Worm (Caenorhabditis elegans) whole organism, young adult: ENCODE measurements around the gene ZC518.8.

Experiments
- D2030.7 ChIP-seq: fragments of 200-800 bp; sonication (Bioruptor generic); IDR thresholded peaks from 2 replicates; pipeline ENCODE4 v1.3.6; 2022; ENCODE audit warnings: missing genetic modification reagents, missing genetic modification characterization, missing compliant biosample characterization
- F23B12.7 ChIP-seq: sonication (generic microtip); optimal IDR thresholded peaks from 2 replicates; lab custom pipeline; 2017; ENCODE audit warnings: missing genetic modification characterization, mild to moderate bottlenecking, missing compliant biosample characterization, antibody characterized with exemption, moderate library complexity; ENCODE audit not compliant: insufficient read depth
- F33H1.4 ChIP-seq: fragments of 200-800 bp; sonication (Bioruptor generic); IDR thresholded peaks from 2 replicates; pipeline ENCODE4 v1.3.6; 2022; ENCODE audit warnings: missing genetic modification reagents, missing genetic modification characterization, missing compliant biosample characterization
- F37B4.10 ChIP-seq: fragments of 200-800 bp; sonication (Bioruptor generic); IDR thresholded peaks from 2 replicates; pipeline ENCODE4 v1.3.6; 2022; ENCODE audit warnings: missing genetic modification characterization, missing compliant biosample characterization
- K12H6.12 ChIP-seq: fragments of 200-800 bp; sonication (Bioruptor generic); optimal IDR thresholded peaks from 2 replicates; lab custom pipeline; 2018; ENCODE audit warnings: mild to moderate bottlenecking, missing genetic modification characterization, missing compliant biosample characterization
- Y53G8AR.9 ChIP-seq: fragments of 200-800 bp; sonication (Bioruptor generic); conservative IDR thresholded peaks from 2 replicates; pipeline ENCODE4 v1.3.6; 2022; ENCODE audit warnings: missing genetic modification reagents, missing genetic modification characterization, missing compliant biosample characterization
- Y79H2A.3 ChIP-seq: fragments of 200-800 bp; sonication (Bioruptor generic); conservative IDR thresholded peaks from 2 replicates; pipeline ENCODE4 v1.3.6; 2022; ENCODE audit warnings: missing genetic modification reagents, missing genetic modification characterization, missing compliant biosample characterization
- Y95B8A.8 ChIP-seq: fragments of 200-800 bp; sonication (Bioruptor generic); IDR thresholded peaks from 2 replicates; pipeline ENCODE4 v1.3.6; 2022; ENCODE audit warnings: missing genetic modification reagents, missing genetic modification characterization, missing compliant biosample characterization
- ama-1 ChIP-seq, 3 experiments: fragments of 150-350 bp in 1 of 3; sonication (generic microtip) in 2 of 3; optimal IDR thresholded peaks; 2 replicates each; lab custom pipeline; 2014 to 2018; ENCODE audit warnings: missing biosample characterization in 2 of 3, missing genetic modification characterization in 2 of 3, missing genetic modification reagents in 2 of 3
- atf-7 ChIP-seq: sonication (generic microtip); optimal IDR thresholded peaks from 2 replicates; lab custom pipeline; 2017; ENCODE audit warnings: mild to moderate bottlenecking, missing genetic modification characterization, missing compliant biosample characterization
- attf-6 ChIP-seq: fragments of 200-800 bp; sonication (Bioruptor generic); IDR thresholded peaks from 2 replicates; pipeline ENCODE4 v1.3.6; 2022; ENCODE audit warnings: missing genetic modification reagents, missing genetic modification characterization, missing compliant biosample characterization
- bed-1 ChIP-seq: fragments of 200-800 bp; sonication (Bioruptor generic); IDR thresholded peaks from 2 replicates; pipeline ENCODE4 v1.3.6; 2022; ENCODE audit warnings: missing genetic modification reagents, missing genetic modification characterization, missing compliant biosample characterization
- ceh-27 ChIP-seq: fragments of 200-800 bp; sonication (Bioruptor generic); optimal IDR thresholded peaks from 2 replicates; lab custom pipeline; 2018; ENCODE audit warnings: mild to moderate bottlenecking, missing genetic modification characterization, moderate library complexity, missing compliant biosample characterization
- dox-1 ChIP-seq: fragments of 200-800 bp; sonication (Bioruptor generic); IDR thresholded peaks from 2 replicates; pipeline ENCODE4 v1.3.6; 2022; ENCODE audit warnings: missing genetic modification reagents, missing genetic modification characterization, missing compliant biosample characterization
- ekl-4 ChIP-seq: fragments of 200-800 bp; sonication (Bioruptor generic); IDR thresholded peaks from 2 replicates; pipeline ENCODE4 v1.3.6; 2022; ENCODE audit warnings: missing genetic modification reagents, missing genetic modification characterization, missing compliant biosample characterization
- ets-4 ChIP-seq: fragments of 200-800 bp; sonication (Bioruptor generic); optimal IDR thresholded peaks from 2 replicates; lab custom pipeline; 2018; ENCODE audit warnings: mild to moderate bottlenecking, missing genetic modification characterization, missing compliant biosample characterization
- hlh-26 ChIP-seq: fragments of 200-800 bp; sonication (Bioruptor generic); conservative IDR thresholded peaks from 2 replicates; pipeline ENCODE4 v1.3.6; 2022; ENCODE audit warnings: missing genetic modification reagents, missing genetic modification characterization, missing compliant biosample characterization
- hrde-1 ChIP-seq: sonication (generic microtip); optimal IDR thresholded peaks from 2 replicates; lab custom pipeline; 2016; ENCODE audit warnings: missing genetic modification characterization, mild to moderate bottlenecking, missing compliant biosample characterization, moderate library complexity, missing genotype, missing genetic modification reagents, borderline replicate concordance
- hsf-1 ChIP-seq: fragments of 200-800 bp; sonication (Bioruptor generic); IDR thresholded peaks from 2 replicates; pipeline ENCODE4 v1.3.6; 2022; ENCODE audit warnings: missing genetic modification reagents, missing genetic modification characterization, missing compliant biosample characterization
- lin-26 ChIP-seq: fragments of 200-800 bp; sonication (Bioruptor generic); IDR thresholded peaks from 2 replicates; pipeline ENCODE4 v1.3.6; 2022; ENCODE audit warnings: missing genetic modification reagents, missing genetic modification characterization, missing compliant biosample characterization
- lin-35 ChIP-seq, 3 experiments: fragments of 150-350 bp in 2 of 3; sonication (generic microtip) in 1 of 3; optimal IDR thresholded peaks; 2 replicates each; lab custom pipeline; 2014 to 2018; ENCODE audit warnings: missing biosample characterization in 3 of 3, missing genetic modification characterization in 3 of 3, missing genetic modification reagents in 3 of 3
- lin-40 ChIP-seq: sonication (generic microtip); optimal IDR thresholded peaks from 2 replicates; lab custom pipeline; 2016; ENCODE audit warnings: missing genetic modification characterization, mild to moderate bottlenecking, missing compliant biosample characterization, missing genotype, missing genetic modification reagents
- lin-54 ChIP-seq: fragments of 200-800 bp; sonication (Bioruptor generic); optimal IDR thresholded peaks from 2 replicates; lab custom pipeline; 2018; ENCODE audit warnings: mild to moderate bottlenecking, missing genetic modification characterization, missing compliant biosample characterization
- madf-6 ChIP-seq: fragments of 200-800 bp; sonication (Bioruptor generic); IDR thresholded peaks from 2 replicates; pipeline ENCODE4 v1.3.6; 2022; ENCODE audit warnings: missing genetic modification reagents, missing genetic modification characterization, missing compliant biosample characterization
- madf-8 ChIP-seq: fragments of 200-800 bp; sonication (Bioruptor generic); conservative IDR thresholded peaks from 2 replicates; pipeline ENCODE4 v1.3.6; 2022; ENCODE audit warnings: missing genetic modification reagents, missing genetic modification characterization, missing compliant biosample characterization
- mxl-1 ChIP-seq: sonication (generic microtip); optimal IDR thresholded peaks from 2 replicates; lab custom pipeline; 2016; ENCODE audit warnings: missing genetic modification characterization, missing compliant biosample characterization
- nfya-2 ChIP-seq: fragments of 200-800 bp; sonication (Bioruptor generic); IDR thresholded peaks from 2 replicates; pipeline ENCODE4 v1.3.6; 2022; ENCODE audit warnings: missing genetic modification reagents, missing genetic modification characterization, missing compliant biosample characterization
- nfyb-1 ChIP-seq: fragments of 200-800 bp; sonication (Bioruptor generic); IDR thresholded peaks from 2 replicates; pipeline ENCODE4 v1.3.6; 2022; ENCODE audit warnings: missing genetic modification reagents, missing genetic modification characterization, missing compliant biosample characterization
- nhr-27 ChIP-seq: fragments of 200-800 bp; sonication (Bioruptor generic); optimal IDR thresholded peaks from 2 replicates; lab custom pipeline; 2018; ENCODE audit warnings: mild to moderate bottlenecking, missing genetic modification characterization, moderate library complexity, missing compliant biosample characterization
- nhr-80 ChIP-seq: sonication (generic microtip); optimal IDR thresholded peaks from 2 replicates; lab custom pipeline; 2016; ENCODE audit warnings: missing genetic modification characterization, missing compliant biosample characterization
- pha-4 ChIP-seq: fragments of 150-350 bp; sonication (generic microtip); optimal IDR thresholded peaks from 2 replicates; lab custom pipeline; 2014; ENCODE audit warnings: missing biosample characterization, missing genetic modification reagents, missing genetic modification characterization
- rcor-1 ChIP-seq: fragments of 200-800 bp; sonication (Bioruptor generic); IDR thresholded peaks from 2 replicates; pipeline ENCODE4 v1.3.6; 2022; ENCODE audit warnings: missing genetic modification reagents, missing genetic modification characterization, missing compliant biosample characterization
- rec-8 ChIP-seq, 2 experiments: sonication (generic microtip); optimal IDR thresholded peaks; 2 replicates each; lab custom pipeline; 2016; ENCODE audit warnings: mild to moderate bottlenecking in 2 of 2, missing genetic modification characterization in 2 of 2, missing genetic modification reagents in 2 of 2, missing genotype in 2 of 2, missing biosample characterization in 1 of 2, missing compliant biosample characterization in 1 of 2, moderate library complexity in 1 of 2
- repo-1 ChIP-seq: sonication (generic microtip); optimal IDR thresholded peaks from 2 replicates; lab custom pipeline; 2017; ENCODE audit warnings: mild to moderate bottlenecking, missing genetic modification characterization, missing compliant biosample characterization
- rpc-1 ChIP-seq, 2 experiments: fragments of 150-350 bp in 1 of 2; sonication (generic microtip) in 1 of 2; optimal IDR thresholded peaks; 2 replicates each; lab custom pipeline; 2014 to 2018; ENCODE audit warnings: missing biosample characterization in 1 of 2, missing genetic modification characterization in 1 of 2, missing genetic modification reagents in 1 of 2, missing genotype in 1 of 2
- sea-2 ChIP-seq: fragments of 200-800 bp; sonication (Bioruptor generic); IDR thresholded peaks from 2 replicates; pipeline ENCODE4 v1.3.6; 2022; ENCODE audit warnings: missing genetic modification characterization, missing compliant biosample characterization
- snpc-1.3 ChIP-seq: sonication (generic microtip); optimal IDR thresholded peaks from 2 replicates; lab custom pipeline; 2017; ENCODE audit warnings: missing genetic modification characterization, mild to moderate bottlenecking, missing compliant biosample characterization, antibody characterized with exemption, moderate library complexity, missing genotype, missing genetic modification reagents; ENCODE audit not compliant: insufficient read depth
- snpc-4 ChIP-seq, 5 experiments: fragments of 150-350 bp in 1 of 5; sonication (generic microtip) in 4 of 5; optimal IDR thresholded peaks; 2 replicates each; lab custom pipeline; 2014 to 2018; ENCODE audit warnings: missing genetic modification characterization in 5 of 5, missing biosample characterization in 3 of 5, antibody characterized with exemption in 2 of 5, mild to moderate bottlenecking in 2 of 5, missing compliant biosample characterization in 2 of 5, missing genotype in 2 of 5, moderate library complexity in 2 of 5, missing genetic modification reagents in 1 of 5
- zfh-2 ChIP-seq: fragments of 200-800 bp; sonication (Bioruptor generic); conservative IDR thresholded peaks from 2 replicates; pipeline ENCODE4 v1.3.6; 2022; ENCODE audit warnings: missing genetic modification reagents, missing genetic modification characterization, missing compliant biosample characterization

The ZC518.8 gene

ce11 chrIV:12389951-12390350 is 28.2 kb upstream of the ZC518.8 start, which contains the start of gene spe-45 (continued):
- no peak for TF ChIP-seq snpc-4 (GFP tag; optimal IDR thresholded peaks at IDR 0.05; lab: Kevin White, UChicago)
- TF ChIP-seq snpc-4 (tag; optimal IDR thresholded peaks at IDR 0.05; lab: Kevin White, UChicago): peak in 2 of 4 experiments; percentile 15 to 47
- no peak for TF ChIP-seq rec-8 (tag; optimal IDR thresholded peaks at IDR 0.05; lab: Kevin White, UChicago)
- no peak for TF ChIP-seq mxl-1
- no peak for TF ChIP-seq hlh-26 (GFP tag; lab: Robert Waterston, UW)
- TF ChIP-seq madf-6 (GFP tag; lab: Robert Waterston, UW): peak; percentile 73
- TF ChIP-seq hsf-1 (GFP tag; lab: Robert Waterston, UW): peak; percentile 58; the same call in 1 of the 2 replicates
- no peak; the same call in 1 of the 2 replicates for TF ChIP-seq dox-1 (GFP tag; lab: Robert Waterston, UW)
- TF ChIP-seq repo-1 (tag; lab: Kevin White, UChicago): no peak
- TF ChIP-seq ets-4 (GFP tag; lab: Kevin White, UChicago): no peak
- peak; percentile 78 for TF ChIP-seq lin-26 (GFP tag; lab: Robert Waterston, UW)
- TF ChIP-seq bed-1: no peak
- no peak for TF ChIP-seq F23B12.7 (tag; lab: Kevin White, UChicago)
- peak; percentile 32; the same call in 1 of the 2 replicates for TF ChIP-seq rcor-1 (GFP tag; lab: Robert Waterston, UW)
- peak; percentile 73 for TF ChIP-seq lin-54 (GFP tag; lab: Kevin White, UChicago)
- TF ChIP-seq lin-35 (GFP tag; optimal IDR thresholded peaks at IDR 0.05; lab: Kevin White, UChicago): peak in 1 of 3 experiments; percentile 38
- TF ChIP-seq zfh-2 (GFP tag; lab: Robert Waterston, UW): no peak
- peak; percentile 78 for TF ChIP-seq ekl-4 (GFP tag; lab: Robert Waterston, UW)
- no peak for TF ChIP-seq Y79H2A.3 (GFP tag; lab: Robert Waterston, UW)
- TF ChIP-seq attf-6 (GFP tag; lab: Robert Waterston, UW): peak; percentile 74; the same call in 1 of the 2 replicates
- TF ChIP-seq madf-8 (GFP tag; lab: Robert Waterston, UW): no peak
- TF ChIP-seq F33H1.4 (GFP tag; lab: Robert Waterston, UW): peak; percentile 43
- TF ChIP-seq D2030.7 (GFP tag; lab: Robert Waterston, UW): no peak
- TF ChIP-seq Y95B8A.8 (GFP tag; lab: Robert Waterston, UW): 0 out of 2 replicates have a peak, but pooled peaks have one; percentile 37

- TF ChIP-seq bed-1: no peak
- no peak for TF ChIP-seq sea-2 (GFP tag; lab: Robert Waterston, UW)
- no peak for TF ChIP-seq nhr-27
- TF ChIP-seq F37B4.10 (GFP tag; lab: Robert Waterston, UW): no peak
- TF ChIP-seq nfyb-1: no peak
- TF ChIP-seq F23B12.7 (tag; lab: Kevin White, UChicago): no peak
- no peak for TF ChIP-seq lin-40
- no peak for TF ChIP-seq atf-7 (tag; lab: Kevin White, UChicago)
- no peak for TF ChIP-seq pha-4 (tag; lab: Kevin White, UChicago)
- no peak for TF ChIP-seq hsf-1 (GFP tag; lab: Robert Waterston, UW)
- no peak for TF ChIP-seq Y95B8A.8 (GFP tag; lab: Robert Waterston, UW)
Observed at ce11 chrIV:12385061-12385460, 23.4 kb upstream of the ZC518.8 start, which contains the start of gene F28D1.6. TSS of gene F28D1.6 (minus strand) at chrIV:12385161.

ce11 chrIV:12382864-12383263 is 21.2 kb upstream of the ZC518.8 start, which contains the start of gene thn-2:
TSS of gene thn-2 (plus strand) at chrIV:12383170.
- TF ChIP-seq dox-1 (GFP tag; lab: Robert Waterston, UW) (peak; percentile 25; the same call in 1 of the 2 replicates), ceh-27 (GFP tag; lab: Kevin White, UChicago) (no peak), nhr-80 (tag; lab: Kevin White, UChicago) (peak; percentile 71), nfya-2 (no peak), ama-1 (optimal IDR thresholded peaks at IDR 0.05; lab: Kevin White, UChicago) (no peak), ama-1 (GFP tag; optimal IDR thresholded peaks at IDR 0.05; lab: Kevin White, UChicago) (no peak), Y53G8AR.9 (GFP tag; lab: Robert Waterston, UW) (no peak), K12H6.12 (no peak), snpc-1.3 (tag; lab: Kevin White, UChicago) (no peak), hrde-1 (tag; lab: Kevin White, UChicago) (no peak), rpc-1 (optimal IDR thresholded peaks at IDR 0.05; lab: Kevin White, UChicago) (no peak), rpc-1 (tag; optimal IDR thresholded peaks at IDR 0.05; lab: Kevin White, UChicago) (no peak)
- TF ChIP-seq, all 124 proteins: peak for 2
